Worm (Caenorhabditis elegans): ENCODE data around the gene oac-58.
A peak's percentile ranks its signal among the peaks of the same experiment; 100 is the strongest.

oac-58 gene

DNA sequence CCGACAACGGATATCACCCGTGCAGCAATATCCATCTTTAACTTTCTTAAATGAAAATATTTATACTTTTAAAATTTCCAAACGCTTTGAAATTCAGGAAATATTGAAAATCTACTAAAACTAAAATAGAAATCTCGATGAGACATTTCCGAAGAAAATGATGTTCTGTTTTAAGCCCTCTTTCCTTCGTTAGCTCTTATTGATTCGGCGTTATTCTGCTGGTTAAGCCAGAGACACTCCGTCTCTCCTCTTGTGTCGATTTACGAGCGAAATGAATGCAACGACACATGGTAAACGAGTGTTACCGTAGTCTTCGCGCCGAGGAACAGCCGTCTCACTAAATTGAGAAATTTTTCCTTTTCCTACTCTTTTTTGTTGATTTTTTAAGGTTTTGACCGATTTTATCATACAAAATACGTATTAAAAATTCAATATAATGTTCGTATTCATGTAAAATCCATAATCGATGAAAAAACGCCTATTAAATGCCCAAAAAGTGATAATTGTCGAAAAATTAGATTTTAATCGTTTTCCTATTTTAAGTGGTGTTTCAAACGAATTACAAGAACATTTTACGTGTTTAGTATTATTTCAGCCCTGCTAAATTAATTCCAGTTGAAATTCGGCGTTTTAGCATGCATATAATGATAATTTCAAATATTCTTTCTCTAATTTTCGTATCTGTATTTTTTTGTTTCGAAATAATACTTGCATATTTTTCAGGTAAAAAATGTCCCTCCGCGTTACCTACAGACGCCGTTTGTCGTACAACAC, 43.0 kb downstream of the oac-58 start, which contains the start of the genes ppm-1.H and rpl-34 (continued):
- TF ChIP-seq nhr-25 (tag; optimal IDR thresholded peaks at IDR 0.05; ENCODE audit: borderline replicate concordance, insufficient read depth) (no peak), lim-7 (GFP tag; IDR thresholded peaks at IDR 0.05) (no peak), mep-1 (tag; optimal IDR thresholded peaks at IDR 0.05) (peak; percentile 67), nhr-42 (GFP tag; IDR thresholded peaks at IDR 0.05) (no peak), F49E8.2 (tag; optimal IDR thresholded peaks at IDR 0.05; ENCODE audit: borderline replicate concordance) (no peak), ceh-44 (GFP tag; IDR thresholded peaks at IDR 0.05) (no peak), nhr-77 (tag; optimal IDR thresholded peaks at IDR 0.05) (peak; percentile 1), F26F4.8 (GFP tag; conservative IDR thresholded peaks at IDR 0.05) (no peak), mes-2 (tag; optimal IDR thresholded peaks at IDR 0.05; ENCODE audit: poor library complexity, severe bottlenecking) (peak; percentile 78), hlh-30 (tag; optimal IDR thresholded peaks at IDR 0.05; ENCODE audit: insufficient read depth) (peak; percentile 78), ztf-7 (tag; optimal IDR thresholded peaks at IDR 0.05) (no peak), mdl-1 (tag; optimal IDR thresholded peaks at IDR 0.05) (peak in 1 of 2 experiments; percentile 43), daf-12 (tag; optimal IDR thresholded peaks at IDR 0.05) (no peak), ceh-82 (tag; optimal IDR thresholded peaks at IDR 0.05) (no peak)

DNA sequence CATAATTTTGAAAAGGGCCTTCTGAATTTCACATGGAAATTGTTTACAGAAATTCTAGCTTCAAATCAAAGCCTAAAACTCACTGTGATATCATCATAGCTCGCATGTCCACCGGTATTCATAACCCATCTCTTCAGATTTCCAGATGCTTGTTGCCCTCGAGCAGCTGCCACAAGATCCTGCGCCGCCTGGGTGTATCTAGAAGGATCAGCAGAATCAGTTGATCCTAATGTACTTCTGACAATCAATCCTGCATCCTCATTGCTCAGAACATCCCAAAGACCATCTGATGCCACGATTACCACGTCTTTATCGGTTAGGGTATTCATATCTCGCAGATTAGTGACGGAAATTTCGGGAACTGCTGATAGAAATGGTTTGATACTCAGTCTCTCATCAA, 45.6 kb downstream of the oac-58 start:
- TF ChIP-seq nhr-41 (GFP tag; IDR thresholded peaks at IDR 0.05) (no peak), aha-1 (tag) (peak; percentile 92)

DNA sequence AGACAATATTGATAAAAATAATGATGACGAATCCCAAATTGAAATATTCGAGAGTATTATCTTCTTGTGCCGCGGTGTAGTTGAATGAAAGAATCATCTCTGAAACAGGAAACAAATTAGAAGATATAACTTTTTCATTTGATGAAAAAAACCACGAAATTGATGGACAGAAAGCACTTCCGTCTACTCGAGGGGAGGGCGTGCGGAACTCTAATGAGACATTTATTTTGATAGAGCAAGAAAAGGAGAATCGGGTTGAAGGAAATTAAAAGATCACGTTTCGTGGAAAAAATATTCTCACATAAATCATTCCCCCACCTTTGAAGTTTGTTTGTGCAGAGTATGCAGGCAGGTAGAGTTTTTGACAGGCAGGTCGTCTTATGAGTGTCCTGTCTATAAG, 50.1 kb downstream of the oac-58 start, which contains the start of gene sre-14:
TSS of gene sre-14 (minus strand) at position 101 of the 400 bp plus-strand sequence.
- TF ChIP-seq nhr-48 (tag; optimal IDR thresholded peaks at IDR 0.05), result no peak
- TF ChIP-seq ZK546.5 (tag; optimal IDR thresholded peaks at IDR 0.05), result no peak
- TF ChIP-seq aha-1 (tag), result no peak
- TF ChIP-seq R02D3.7 (tag; optimal IDR thresholded peaks at IDR 0.05), result no peak
- TF ChIP-seq snpc-4 (tag; optimal IDR thresholded peaks at IDR 0.05), result no peak
- TF ChIP-seq madf-5 (GFP tag; IDR thresholded peaks at IDR 0.05), result no peak
- TF ChIP-seq ceh-20 (GFP tag; IDR thresholded peaks at IDR 0.05), result no peak
- TF ChIP-seq hmg-1.1 (GFP tag; IDR thresholded peaks at IDR 0.05), result no peak
- no peak for TF ChIP-seq mes-2 (tag; optimal IDR thresholded peaks at IDR 0.05; ENCODE audit: poor library complexity, severe bottlenecking)
- no peak for TF ChIP-seq madf-9 (GFP tag; conservative IDR thresholded peaks at IDR 0.05)
- no peak for TF ChIP-seq daf-8 (GFP tag; IDR thresholded peaks at IDR 0.05)
- no peak for TF ChIP-seq zip-11 (GFP tag; IDR thresholded peaks at IDR 0.05)
- no peak for TF ChIP-seq lin-1 (GFP tag; IDR thresholded peaks at IDR 0.05)
- no peak for TF ChIP-seq fkh-10 (GFP tag; optimal IDR thresholded peaks at IDR 0.05)
- no peak for TF ChIP-seq daf-16 (GFP tag; optimal IDR thresholded peaks at IDR 0.05)
- no peak for TF ChIP-seq daf-16 (tag; optimal IDR thresholded peaks at IDR 0.05)

DNA sequence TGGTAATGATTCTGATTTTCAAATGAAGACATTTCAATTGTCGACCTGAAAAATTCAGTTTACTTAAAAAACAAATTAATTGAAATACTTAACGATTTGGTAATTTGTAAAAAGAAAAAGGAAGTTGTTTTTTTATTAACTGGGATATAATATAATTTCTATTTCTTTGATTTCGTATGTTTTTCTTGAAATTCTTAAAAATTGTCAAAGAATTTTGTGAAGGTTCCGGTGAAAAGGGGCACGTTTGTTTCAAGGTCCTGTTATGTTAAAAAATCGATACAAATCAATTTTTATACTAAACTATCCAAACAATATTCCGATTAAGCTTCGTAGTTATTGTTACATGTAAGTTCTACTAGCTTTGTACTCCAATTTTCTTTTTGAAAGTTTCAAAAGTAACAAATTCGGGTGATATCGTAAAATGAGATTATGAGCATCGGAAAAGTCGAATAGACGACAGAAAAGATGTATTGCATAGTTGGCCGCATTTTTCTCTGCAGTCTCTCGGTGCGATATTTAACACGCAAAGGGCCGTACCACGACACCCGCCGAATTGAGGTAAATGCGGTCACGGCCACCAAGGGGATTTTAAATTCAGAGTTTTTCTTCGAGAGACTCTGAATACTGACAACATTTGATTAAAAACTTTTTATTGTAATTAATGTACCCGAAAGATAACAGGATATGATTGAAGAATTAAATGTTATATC, 52.2 kb downstream of the oac-58 start, which contains the start of gene Y39C12A.9:
TSS of gene Y39C12A.9 (minus strand) at position 51 of the 710 bp plus-strand sequence.
- TF ChIP-seq Y48G9A.11 (GFP tag; IDR thresholded peaks at IDR 0.05) (no peak), zag-1 (tag; optimal IDR thresholded peaks at IDR 0.05) (no peak), lsy-2 (tag; optimal IDR thresholded peaks at IDR 0.05) (peak in 1 of 2 experiments; percentile 13), D1046.2 (GFP tag; IDR thresholded peaks at IDR 0.05) (no peak), dmd-6 (GFP tag; IDR thresholded peaks at IDR 0.05) (no peak), aha-1 (tag) (peak; percentile 27), F49E8.2 (tag; optimal IDR thresholded peaks at IDR 0.05; ENCODE audit: borderline replicate concordance) (no peak), egl-27 (tag; optimal IDR thresholded peaks at IDR 0.05) (no peak), madf-9 (GFP tag; conservative IDR thresholded peaks at IDR 0.05) (no peak), sdz-12 (GFP tag; optimal IDR thresholded peaks at IDR 0.05) (no peak), tag-97 (GFP tag; IDR thresholded peaks at IDR 0.05) (no peak), ceh-20 (GFP tag; IDR thresholded peaks at IDR 0.05) (no peak), aly-2 (tag; optimal IDR thresholded peaks at IDR 0.05) (no peak)
